Worm (Caenorhabditis elegans) whole organism, young adult: Measurements from ENCODE around the gene D1086.18.
A peak's percentile ranks its signal among the peaks of the same experiment; 100 is the strongest.

Source experiments
- B0035.1 ChIP-seq: sonication (generic microtip); optimal IDR thresholded peaks from 2 replicates; lab custom pipeline; 2016; ENCODE audit warnings: missing genetic modification characterization, mild to moderate bottlenecking, missing compliant biosample characterization, missing genotype, missing genetic modification reagents
- B0261.1 ChIP-seq: sonication (generic microtip); optimal IDR thresholded peaks from 2 replicates; lab custom pipeline; 2016; ENCODE audit warnings: mild to moderate bottlenecking, missing genetic modification characterization, moderate library complexity, missing compliant biosample characterization
- D2030.7 ChIP-seq: fragments of 200-800 bp; sonication (Bioruptor generic); IDR thresholded peaks from 2 replicates; pipeline ENCODE4 v1.3.6; 2022; ENCODE audit warnings: missing genetic modification reagents, missing genetic modification characterization, missing compliant biosample characterization
- F10E7.11 ChIP-seq: sonication (generic microtip); optimal IDR thresholded peaks from 2 replicates; lab custom pipeline; 2017; ENCODE audit warnings: mild to moderate bottlenecking, missing genetic modification characterization, moderate library complexity, missing compliant biosample characterization
- F23B12.7 ChIP-seq: sonication (generic microtip); optimal IDR thresholded peaks from 2 replicates; lab custom pipeline; 2017; ENCODE audit warnings: missing genetic modification characterization, mild to moderate bottlenecking, missing compliant biosample characterization, antibody characterized with exemption, moderate library complexity; ENCODE audit not compliant: insufficient read depth
- T07F8.4 ChIP-seq: sonication (generic microtip); optimal IDR thresholded peaks from 2 replicates; lab custom pipeline; 2016; ENCODE audit warnings: mild to moderate bottlenecking, missing genetic modification characterization, moderate library complexity, missing compliant biosample characterization
- Y56A3A.18 ChIP-seq: fragments of 200-800 bp; sonication (Bioruptor generic); IDR thresholded peaks from 2 replicates; pipeline ENCODE4 v1.3.6; 2022; ENCODE audit warnings: missing genetic modification reagents, missing genetic modification characterization, missing compliant biosample characterization
- Y79H2A.3 ChIP-seq: fragments of 200-800 bp; sonication (Bioruptor generic); conservative IDR thresholded peaks from 2 replicates; pipeline ENCODE4 v1.3.6; 2022; ENCODE audit warnings: missing genetic modification reagents, missing genetic modification characterization, missing compliant biosample characterization
- Y95B8A.8 ChIP-seq: fragments of 200-800 bp; sonication (Bioruptor generic); IDR thresholded peaks from 2 replicates; pipeline ENCODE4 v1.3.6; 2022; ENCODE audit warnings: missing genetic modification reagents, missing genetic modification characterization, missing compliant biosample characterization
- ama-1 ChIP-seq, 3 experiments: fragments of 150-350 bp in 1 of 3; sonication (generic microtip) in 2 of 3; optimal IDR thresholded peaks; 2 replicates each; lab custom pipeline; 2014 to 2018; ENCODE audit warnings: missing biosample characterization in 2 of 3, missing genetic modification characterization in 2 of 3, missing genetic modification reagents in 2 of 3
- aptf-3 ChIP-seq: fragments of 200-800 bp; sonication (Bioruptor generic); IDR thresholded peaks from 2 replicates; pipeline ENCODE4 v1.3.6; 2022; ENCODE audit warnings: missing genetic modification characterization, missing compliant biosample characterization
- atf-7 ChIP-seq: sonication (generic microtip); optimal IDR thresholded peaks from 2 replicates; lab custom pipeline; 2017; ENCODE audit warnings: mild to moderate bottlenecking, missing genetic modification characterization, missing compliant biosample characterization
- athp-1 ChIP-seq: sonication (generic microtip); optimal IDR thresholded peaks from 2 replicates; lab custom pipeline; 2017; ENCODE audit warnings: mild to moderate bottlenecking, missing genetic modification characterization, missing compliant biosample characterization
- attf-3 ChIP-seq: fragments of 200-800 bp; sonication (Bioruptor generic); conservative IDR thresholded peaks from 2 replicates; pipeline ENCODE4 v1.3.6; 2022; ENCODE audit warnings: missing genetic modification reagents, missing genetic modification characterization, missing compliant biosample characterization
- bed-1 ChIP-seq: fragments of 200-800 bp; sonication (Bioruptor generic); IDR thresholded peaks from 2 replicates; pipeline ENCODE4 v1.3.6; 2022; ENCODE audit warnings: missing genetic modification reagents, missing genetic modification characterization, missing compliant biosample characterization
- bed-2 ChIP-seq: fragments of 200-800 bp; sonication (Bioruptor generic); IDR thresholded peaks from 2 replicates; pipeline ENCODE4 v1.3.6; 2022; ENCODE audit warnings: missing genetic modification reagents, missing genetic modification characterization, missing compliant biosample characterization
- cebp-2 ChIP-seq: fragments of 200-800 bp; sonication (Bioruptor generic); IDR thresholded peaks from 2 replicates; pipeline ENCODE4 v1.3.6; 2022; ENCODE audit warnings: missing genetic modification characterization, missing compliant biosample characterization
- ceh-40 ChIP-seq: fragments of 200-800 bp; sonication (Bioruptor generic); IDR thresholded peaks from 2 replicates; pipeline ENCODE4 v1.3.6; 2022; ENCODE audit warnings: missing genetic modification characterization, missing compliant biosample characterization
- ceh-91 ChIP-seq: fragments of 200-800 bp; sonication (Bioruptor generic); IDR thresholded peaks from 2 replicates; pipeline ENCODE4 v1.3.6; 2022; ENCODE audit warnings: missing genetic modification reagents, missing genetic modification characterization, missing compliant biosample characterization
- egl-18 ChIP-seq: fragments of 200-800 bp; sonication (Bioruptor generic); IDR thresholded peaks from 2 replicates; pipeline ENCODE4 v1.3.6; 2022; ENCODE audit warnings: missing genetic modification reagents, missing genetic modification characterization, missing compliant biosample characterization
- egrh-3 ChIP-seq: fragments of 200-800 bp; sonication (Bioruptor generic); IDR thresholded peaks from 2 replicates; pipeline ENCODE4 v1.3.6; 2022; ENCODE audit warnings: missing genetic modification reagents, missing genetic modification characterization, missing compliant biosample characterization
- ekl-4 ChIP-seq: fragments of 200-800 bp; sonication (Bioruptor generic); IDR thresholded peaks from 2 replicates; pipeline ENCODE4 v1.3.6; 2022; ENCODE audit warnings: missing genetic modification reagents, missing genetic modification characterization, missing compliant biosample characterization
- fkh-3 ChIP-seq: sonication (generic microtip); optimal IDR thresholded peaks from 2 replicates; lab custom pipeline; 2016; ENCODE audit warnings: mild to moderate bottlenecking, missing genetic modification characterization, missing compliant biosample characterization
- him-1 ChIP-seq: sonication (generic microtip); optimal IDR thresholded peaks from 2 replicates; lab custom pipeline; 2016; ENCODE audit warnings: missing genotype, missing genetic modification reagents, missing genetic modification characterization, missing compliant biosample characterization
- hmg-1.2 ChIP-seq: fragments of 200-800 bp; sonication (Bioruptor generic); IDR thresholded peaks from 2 replicates; pipeline ENCODE4 v1.3.6; 2022; ENCODE audit warnings: missing genetic modification reagents, missing genetic modification characterization, missing compliant biosample characterization
- hrde-1 ChIP-seq: sonication (generic microtip); optimal IDR thresholded peaks from 2 replicates; lab custom pipeline; 2016; ENCODE audit warnings: missing genetic modification characterization, mild to moderate bottlenecking, missing compliant biosample characterization, moderate library complexity, missing genotype, missing genetic modification reagents, borderline replicate concordance
- lin-40 ChIP-seq: sonication (generic microtip); optimal IDR thresholded peaks from 2 replicates; lab custom pipeline; 2016; ENCODE audit warnings: missing genetic modification characterization, mild to moderate bottlenecking, missing compliant biosample characterization, missing genotype, missing genetic modification reagents
- lir-1 ChIP-seq: fragments of 200-800 bp; sonication (Bioruptor generic); conservative IDR thresholded peaks from 2 replicates; pipeline ENCODE4 v1.3.6; 2022; ENCODE audit warnings: missing genetic modification reagents, missing genetic modification characterization, missing compliant biosample characterization
- lsl-1 ChIP-seq: fragments of 200-800 bp; sonication (Bioruptor generic); optimal IDR thresholded peaks from 2 replicates; lab custom pipeline; 2018; ENCODE audit warnings: mild to moderate bottlenecking, missing genetic modification characterization, moderate library complexity, missing compliant biosample characterization
- madf-10 ChIP-seq: sonication (generic microtip); optimal IDR thresholded peaks from 2 replicates; lab custom pipeline; 2016; ENCODE audit warnings: mild to moderate bottlenecking, missing genetic modification characterization, missing compliant biosample characterization
- madf-6 ChIP-seq: fragments of 200-800 bp; sonication (Bioruptor generic); IDR thresholded peaks from 2 replicates; pipeline ENCODE4 v1.3.6; 2022; ENCODE audit warnings: missing genetic modification reagents, missing genetic modification characterization, missing compliant biosample characterization
- mel-28 ChIP-seq: sonication (generic microtip); optimal IDR thresholded peaks from 2 replicates; lab custom pipeline; 2016; ENCODE audit warnings: borderline replicate concordance, mild to moderate bottlenecking, missing genetic modification characterization, missing compliant biosample characterization
- nfya-2 ChIP-seq: fragments of 200-800 bp; sonication (Bioruptor generic); IDR thresholded peaks from 2 replicates; pipeline ENCODE4 v1.3.6; 2022; ENCODE audit warnings: missing genetic modification reagents, missing genetic modification characterization, missing compliant biosample characterization
- nhr-120 ChIP-seq: fragments of 200-800 bp; sonication (Bioruptor generic); IDR thresholded peaks from 2 replicates; pipeline ENCODE4 v1.3.6; 2022; ENCODE audit warnings: missing genetic modification characterization, missing compliant biosample characterization
- nhr-179 ChIP-seq: sonication (generic microtip); optimal IDR thresholded peaks from 2 replicates; lab custom pipeline; 2016; ENCODE audit warnings: mild to moderate bottlenecking, missing genetic modification characterization, missing compliant biosample characterization
- nhr-27 ChIP-seq: fragments of 200-800 bp; sonication (Bioruptor generic); optimal IDR thresholded peaks from 2 replicates; lab custom pipeline; 2018; ENCODE audit warnings: mild to moderate bottlenecking, missing genetic modification characterization, moderate library complexity, missing compliant biosample characterization
- nhr-80 ChIP-seq: sonication (generic microtip); optimal IDR thresholded peaks from 2 replicates; lab custom pipeline; 2016; ENCODE audit warnings: missing genetic modification characterization, missing compliant biosample characterization
- nhr-90 ChIP-seq: sonication (generic microtip); optimal IDR thresholded peaks from 2 replicates; lab custom pipeline; 2016; ENCODE audit warnings: missing genotype, mild to moderate bottlenecking, missing genetic modification characterization, missing compliant biosample characterization
- pha-4 ChIP-seq: fragments of 150-350 bp; sonication (generic microtip); optimal IDR thresholded peaks from 2 replicates; lab custom pipeline; 2014; ENCODE audit warnings: missing biosample characterization, missing genetic modification reagents, missing genetic modification characterization
- rcor-1 ChIP-seq: fragments of 200-800 bp; sonication (Bioruptor generic); IDR thresholded peaks from 2 replicates; pipeline ENCODE4 v1.3.6; 2022; ENCODE audit warnings: missing genetic modification reagents, missing genetic modification characterization, missing compliant biosample characterization
- rpc-1 ChIP-seq, 2 experiments: fragments of 150-350 bp in 1 of 2; sonication (generic microtip) in 1 of 2; optimal IDR thresholded peaks; 2 replicates each; lab custom pipeline; 2014 to 2018; ENCODE audit warnings: missing biosample characterization in 1 of 2, missing genetic modification characterization in 1 of 2, missing genetic modification reagents in 1 of 2, missing genotype in 1 of 2
- snpc-1.1 ChIP-seq: sonication (generic microtip); optimal IDR thresholded peaks from 2 replicates; lab custom pipeline; 2017; ENCODE audit warnings: missing genetic modification characterization, mild to moderate bottlenecking, missing compliant biosample characterization, antibody characterized with exemption, moderate library complexity, missing genotype, missing genetic modification reagents; ENCODE audit not compliant: insufficient read depth
- tbx-9 ChIP-seq: sonication (generic microtip); optimal IDR thresholded peaks from 2 replicates; lab custom pipeline; 2016; ENCODE audit warnings: borderline replicate concordance, missing genetic modification characterization, inconsistent platforms, missing compliant biosample characterization
- unc-62 ChIP-seq: fragments of 150-350 bp; optimal IDR thresholded peaks from 2 replicates; lab custom pipeline; 2014; ENCODE audit warnings: missing biosample characterization, missing genetic modification reagents, missing genetic modification characterization
- xnd-1 ChIP-seq: sonication (generic microtip); optimal IDR thresholded peaks from 2 replicates; lab custom pipeline; 2016; ENCODE audit warnings: missing genotype, missing genetic modification reagents, missing genetic modification characterization, missing compliant biosample characterization
- zfh-2 ChIP-seq: fragments of 200-800 bp; sonication (Bioruptor generic); conservative IDR thresholded peaks from 2 replicates; pipeline ENCODE4 v1.3.6; 2022; ENCODE audit warnings: missing genetic modification reagents, missing genetic modification characterization, missing compliant biosample characterization
- ztf-22 ChIP-seq: fragments of 200-800 bp; sonication (Bioruptor generic); optimal IDR thresholded peaks from 2 replicates; lab custom pipeline; 2018; ENCODE audit warnings: mild to moderate bottlenecking, missing genetic modification characterization, moderate library complexity, missing compliant biosample characterization
- ztf-26 ChIP-seq: sonication (generic microtip); optimal IDR thresholded peaks from 2 replicates; lab custom pipeline; 2017; ENCODE audit warnings: missing genetic modification characterization, missing compliant biosample characterization
- ztf-28 ChIP-seq: fragments of 200-800 bp; sonication (Bioruptor generic); IDR thresholded peaks from 2 replicates; pipeline ENCODE4 v1.3.6; 2022; ENCODE audit warnings: missing genetic modification reagents, missing genetic modification characterization, missing compliant biosample characterization

Gene D1086.18

DNA sequence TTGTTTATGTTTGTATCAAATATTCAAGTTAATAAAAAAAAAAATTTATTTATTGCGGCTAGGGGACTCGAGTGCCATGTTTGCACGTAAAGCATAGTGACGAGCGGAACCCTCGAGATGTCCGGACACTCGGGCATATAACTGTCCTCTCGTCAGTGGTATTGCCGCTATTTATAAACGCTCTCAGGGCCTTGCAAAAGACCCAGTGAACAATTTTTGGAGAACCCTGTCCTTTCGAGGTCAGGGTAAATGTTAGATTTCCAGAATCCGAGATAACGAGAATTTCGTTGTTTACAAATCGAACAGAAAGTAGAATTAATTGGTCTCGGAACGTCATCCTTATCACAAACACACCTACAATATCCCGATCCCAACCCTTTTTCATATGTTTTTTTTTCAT lies 6.7 kb downstream of the D1086.18 start, which contains the start of gene D1086.3 (continued):
- TF ChIP-seq nhr-120 (GFP tag; lab: Robert Waterston, UW) (no peak), Y79H2A.3 (no peak), F23B12.7 (peak; percentile 26), bed-1 (no peak), madf-6 (peak; percentile 88), Y95B8A.8 (GFP tag; lab: Robert Waterston, UW) (0 out of 2 replicates have a peak, but pooled peaks have one; percentile 32), B0035.1 (tag; lab: Kevin White, UChicago) (no peak), snpc-1.1 (tag; lab: Kevin White, UChicago) (peak; percentile 99), nhr-80 (tag; lab: Kevin White, UChicago) (no peak), lin-40 (tag; lab: Kevin White, UChicago) (no peak), mel-28 (tag; lab: Kevin White, UChicago) (no peak), hrde-1 (tag; lab: Kevin White, UChicago) (peak; percentile 27), ceh-40 (GFP tag; lab: Robert Waterston, UW) (no peak), D2030.7 (GFP tag; lab: Robert Waterston, UW) (peak; percentile 84), rcor-1 (GFP tag; lab: Robert Waterston, UW) (peak; percentile 62), ama-1 (optimal IDR thresholded peaks at IDR 0.05; lab: Kevin White, UChicago) (peak; percentile 73), ama-1 (GFP tag; optimal IDR thresholded peaks at IDR 0.05; lab: Kevin White, UChicago) (no peak), lsl-1 (GFP tag; lab: Kevin White, UChicago) (peak; percentile 73), atf-7 (tag; lab: Kevin White, UChicago) (peak; percentile 46), bed-2 (no peak), T07F8.4 (no peak), Y56A3A.18 (no peak), tbx-9 (tag; lab: Kevin White, UChicago) (no peak), athp-1 (tag; lab: Kevin White, UChicago) (no peak), madf-10 (tag; lab: Kevin White, UChicago) (no peak), rpc-1 (optimal IDR thresholded peaks at IDR 0.05; lab: Kevin White, UChicago) (no peak), rpc-1 (tag; optimal IDR thresholded peaks at IDR 0.05; lab: Kevin White, UChicago) (no peak), egrh-3 (GFP tag; lab: Robert Waterston, UW) (no peak), aptf-3 (GFP tag; lab: Robert Waterston, UW) (no peak), ekl-4 (GFP tag; lab: Robert Waterston, UW) (peak; percentile 55), lir-1 (no peak), cebp-2 (GFP tag; lab: Robert Waterston, UW) (no peak), F10E7.11 (tag; lab: Kevin White, UChicago) (no peak), him-1 (peak; percentile 97), unc-62 (no peak), nhr-179 (tag; lab: Kevin White, UChicago) (no peak), fkh-3 (tag; lab: Kevin White, UChicago) (no peak), hmg-1.2 (GFP tag; lab: Robert Waterston, UW) (peak; percentile 97), ztf-28 (GFP tag; lab: Robert Waterston, UW) (no peak), egl-18 (GFP tag; lab: Robert Waterston, UW) (no peak), nfya-2 (GFP tag; lab: Robert Waterston, UW) (no peak), nhr-90 (tag; lab: Kevin White, UChicago) (no peak), ztf-26 (tag; lab: Kevin White, UChicago) (no peak), ceh-91 (GFP tag; lab: Robert Waterston, UW) (no peak), nhr-27 (tag; lab: Kevin White, UChicago) (no peak), attf-3 (peak; percentile 32; the same call in 1 of the 2 replicates), B0261.1 (tag; lab: Kevin White, UChicago) (peak; percentile 5), xnd-1 (tag; lab: Kevin White, UChicago) (peak; percentile 49), zfh-2 (no peak), pha-4 (tag; lab: Kevin White, UChicago) (no peak), ztf-22 (GFP tag; lab: Kevin White, UChicago) (no peak)
